Fruit fly (Drosophila melanogaster): ENCODE data around the gene SP1029.

SP1029 gene

DNA sequence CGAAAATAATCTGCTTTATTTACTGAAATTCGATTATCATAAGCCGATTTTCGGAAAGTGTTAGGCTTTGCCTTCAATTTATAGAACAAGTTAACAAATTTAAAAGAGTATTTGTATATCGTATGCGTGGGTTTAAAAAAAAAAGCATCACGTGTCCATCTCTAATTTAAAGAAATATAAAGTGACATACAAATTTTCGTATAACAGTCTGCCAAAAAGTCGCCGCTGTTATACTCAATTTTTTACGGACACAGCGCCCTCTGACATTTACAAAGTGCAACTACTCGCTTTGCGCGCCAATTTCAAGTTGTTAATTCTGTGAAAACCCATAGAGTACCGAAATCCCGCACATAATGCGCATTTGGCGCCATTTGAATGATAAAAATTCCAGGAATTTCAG is 1.2 kb upstream of the SP1029 start (continued):
- TF ChIP-seq Hr3 (GFP tag; optimal IDR thresholded peaks at IDR 0.05): no peak
- no peak for TF ChIP-seq dmrt99B (tag; optimal IDR thresholded peaks at IDR 0.05)
- no peak for TF ChIP-seq fru (optimal IDR thresholded peaks at IDR 0.05)
- TF ChIP-seq cwo (GFP tag; optimal IDR thresholded peaks at IDR 0.05): no peak
- TF ChIP-seq tna (GFP tag; IDR thresholded peaks at IDR 0.05; ENCODE audit: partially characterized antibody): 0 out of 2 replicates have a peak, but pooled peaks have one; percentile 21
- no peak for TF ChIP-seq CG1647 (GFP tag; optimal IDR thresholded peaks at IDR 0.05)
- no peak for TF ChIP-seq Ada2b (GFP tag; IDR thresholded peaks at IDR 0.05)
- no peak for TF ChIP-seq CG11560 (tag; IDR thresholded peaks at IDR 0.05)
- TF ChIP-seq ind (GFP tag; optimal IDR thresholded peaks at IDR 0.05): no peak
- TF ChIP-seq CG42726 (GFP tag; IDR thresholded peaks at IDR 0.05; ENCODE audit: partially characterized antibody): peak; percentile 80
- no peak for TF ChIP-seq CG2678 (tag; optimal IDR thresholded peaks at IDR 0.05)
- TF ChIP-seq fd3F (GFP tag; optimal IDR thresholded peaks at IDR 0.05): no peak
- TF ChIP-seq chm (GFP tag; IDR thresholded peaks at IDR 0.05): peak; percentile 55; the same call in 1 of the 2 replicates
- TF ChIP-seq CG5953 (GFP tag; IDR thresholded peaks at IDR 0.05): no peak
- TF ChIP-seq CG14860 (GFP tag; IDR thresholded peaks at IDR 0.05; ENCODE audit: partially characterized antibody): peak; percentile 58; the same call in 1 of the 3 replicates
- TF ChIP-seq CG7963 (GFP tag; IDR thresholded peaks at IDR 0.05; ENCODE audit: partially characterized antibody): 0 out of 3 replicates have a peak, but pooled peaks have one; percentile 45
- TF ChIP-seq PHDP (tag; optimal IDR thresholded peaks at IDR 0.05): no peak
- TF ChIP-seq lmd (GFP tag; IDR thresholded peaks at IDR 0.05): no peak; the same call in 1 of the 2 replicates
- no peak for TF ChIP-seq MESR4 (GFP tag; optimal IDR thresholded peaks at IDR 0.05)
- TF ChIP-seq Dbx (GFP tag; IDR thresholded peaks at IDR 0.05): no peak
- TF ChIP-seq crp (GFP tag; optimal IDR thresholded peaks at IDR 0.05): no peak
- TF ChIP-seq CG30403 (GFP tag; optimal IDR thresholded peaks at IDR 0.05): peak; percentile 16
- TF ChIP-seq Hmr (GFP tag; optimal IDR thresholded peaks at IDR 0.05): peak; percentile 12
- no peak for TF ChIP-seq CG43689 (GFP tag; IDR thresholded peaks at IDR 0.05)
- TF ChIP-seq CG30431 (GFP tag; optimal IDR thresholded peaks at IDR 0.05): no peak
- no peak for TF ChIP-seq CG7786 (GFP tag; optimal IDR thresholded peaks at IDR 0.05)
- TF ChIP-seq ssp (GFP tag; IDR thresholded peaks at IDR 0.05): no peak
- TF ChIP-seq btn (GFP tag; optimal IDR thresholded peaks at IDR 0.05): no peak
- peak; percentile 29 for TF ChIP-seq CG9727 (GFP tag; optimal IDR thresholded peaks at IDR 0.05)
- no peak for TF ChIP-seq CG4360 (GFP tag; IDR thresholded peaks at IDR 0.05)
- TF ChIP-seq Gug (GFP tag; IDR thresholded peaks at IDR 0.05): no peak
- 0 out of 2 replicates have a peak, but pooled peaks have one; percentile 12 for TF ChIP-seq Ptx1 (GFP tag; IDR thresholded peaks at IDR 0.05)
- TF ChIP-seq CG17328 (GFP tag; IDR thresholded peaks at IDR 0.05): peak; percentile 52
- TF ChIP-seq Fer3 (tag; optimal IDR thresholded peaks at IDR 0.05): no peak
- no peak for TF ChIP-seq otp (GFP tag; IDR thresholded peaks at IDR 0.05)
- TF ChIP-seq inv (GFP tag; IDR thresholded peaks at IDR 0.05; ENCODE audit: partially characterized antibody): peak; percentile 57
- no peak for TF ChIP-seq CG31441 (GFP tag; IDR thresholded peaks at IDR 0.05)
- TF ChIP-seq CG13424 (tag; optimal IDR thresholded peaks at IDR 0.05): no peak
- no peak for TF ChIP-seq CG2199 (GFP tag; IDR thresholded peaks at IDR 0.05)
- TF ChIP-seq eve (GFP tag; optimal IDR thresholded peaks at IDR 0.05): no peak
- 0 out of 3 replicates have a peak, but pooled peaks have one; percentile 10 for TF ChIP-seq CG11695 (GFP tag; IDR thresholded peaks at IDR 0.05)
- no peak for TF ChIP-seq cato (GFP tag; optimal IDR thresholded peaks at IDR 0.05; ENCODE audit: borderline replicate concordance)
- no peak for TF ChIP-seq lilli (GFP tag; optimal IDR thresholded peaks at IDR 0.05)
- no peak for TF ChIP-seq CG30020 (tag; optimal IDR thresholded peaks at IDR 0.05)
- TF ChIP-seq tap (tag; optimal IDR thresholded peaks at IDR 0.05): no peak
- TF ChIP-seq ci (GFP tag; IDR thresholded peaks at IDR 0.05): no peak
